Fruit fly (Drosophila melanogaster): ENCODE measurements around the gene Alp12.

- TF ChIP-seq CG1620 (GFP tag; optimal IDR thresholded peaks at IDR 0.05): no peak
- no peak for TF ChIP-seq kay (GFP tag; ENCODE audit: borderline replicate concordance)
- no peak for TF ChIP-seq ovo (GFP tag; optimal IDR thresholded peaks at IDR 0.05)
- no peak for TF ChIP-seq Hr96 (GFP tag; optimal IDR thresholded peaks at IDR 0.05)
- TF ChIP-seq pad (GFP tag; optimal IDR thresholded peaks at IDR 0.05): no peak
- no peak for TF ChIP-seq tj (GFP tag; optimal IDR thresholded peaks at IDR 0.05)
- TF ChIP-seq Clk (GFP tag; optimal IDR thresholded peaks at IDR 0.05): no peak
- no peak for TF ChIP-seq CG7045 (GFP tag; optimal IDR thresholded peaks at IDR 0.05)
These were observed 30.1 kb upstream of the Alp12 start, which contains the start of gene CG31798 for dm6 chr2L:19393703-19394210.

All from whole organism, adult.